Worm (Caenorhabditis elegans) whole organism, L4 larva: Measurements from ENCODE around the gene scl-7.

Experiments used
- aly-2 ChIP-seq: sonication (generic microtip); optimal IDR thresholded peaks from 2 replicates; lab custom pipeline; 2018; ENCODE audit warnings: missing biosample characterization, missing genetic modification characterization
- jun-1 ChIP-seq: fragments of 150-350 bp; optimal IDR thresholded peaks from 2 replicates; lab custom pipeline; 2014; ENCODE audit warnings: missing biosample characterization, missing genetic modification reagents, missing genetic modification characterization
- lin-39 ChIP-seq: fragments of 150-350 bp; optimal IDR thresholded peaks from 2 replicates; lab custom pipeline; 2014; ENCODE audit warnings: missing biosample characterization, missing genetic modification reagents, missing genetic modification characterization
- lir-3 ChIP-seq: sonication (generic microtip); optimal IDR thresholded peaks from 2 replicates; lab custom pipeline; 2016; ENCODE audit warnings: mild to moderate bottlenecking, missing genetic modification characterization, missing compliant biosample characterization
- mdl-1 ChIP-seq, 2 experiments: fragments of 150-350 bp in 1 of 2; sonication (generic microtip) in 1 of 2; optimal IDR thresholded peaks; 2 replicates each; lab custom pipeline; 2014 to 2017; ENCODE audit warnings: missing biosample characterization in 2 of 2, missing genetic modification characterization in 2 of 2
- nhr-77 ChIP-seq: fragments of 150-350 bp; optimal IDR thresholded peaks from 2 replicates; lab custom pipeline; 2014; ENCODE audit warnings: missing biosample characterization, missing genetic modification characterization
- zag-1 ChIP-seq: fragments of 150-350 bp; optimal IDR thresholded peaks from 2 replicates; lab custom pipeline; 2014; ENCODE audit warnings: missing biosample characterization, missing genetic modification characterization
- zfp-2 ChIP-seq: sonication (generic microtip); optimal IDR thresholded peaks from 2 replicates; lab custom pipeline; 2016; ENCODE audit warnings: mild to moderate bottlenecking, missing genetic modification characterization, missing compliant biosample characterization
- ztf-11 ChIP-seq: fragments of 150-350 bp; optimal IDR thresholded peaks from 2 replicates; lab custom pipeline; 2014; ENCODE audit warnings: missing biosample characterization, missing genetic modification characterization

ce11 chrIV:13116679-13117078, 46.4 kb downstream of the scl-7 start:
- TF ChIP-seq ztf-11 (tag; lab: Kevin White, UChicago) (no peak), lir-3 (tag; lab: Kevin White, UChicago) (no peak), lin-39 (tag; lab: Kevin White, UChicago) (no peak), jun-1 (tag; lab: Kevin White, UChicago) (no peak), nhr-77 (tag; lab: Kevin White, UChicago) (no peak), mdl-1 (tag; optimal IDR thresholded peaks at IDR 0.05; lab: Kevin White, UChicago) (no peak), zag-1 (tag; lab: Kevin White, UChicago) (no peak), zfp-2 (tag; lab: Kevin White, UChicago) (no peak), aly-2 (tag; lab: Kevin White, UChicago) (no peak)
